Worm (Caenorhabditis elegans): ENCODE measurements around the gene nhx-4.
A peak's percentile ranks its signal among the peaks of the same experiment; 100 is the strongest.

DNA sequence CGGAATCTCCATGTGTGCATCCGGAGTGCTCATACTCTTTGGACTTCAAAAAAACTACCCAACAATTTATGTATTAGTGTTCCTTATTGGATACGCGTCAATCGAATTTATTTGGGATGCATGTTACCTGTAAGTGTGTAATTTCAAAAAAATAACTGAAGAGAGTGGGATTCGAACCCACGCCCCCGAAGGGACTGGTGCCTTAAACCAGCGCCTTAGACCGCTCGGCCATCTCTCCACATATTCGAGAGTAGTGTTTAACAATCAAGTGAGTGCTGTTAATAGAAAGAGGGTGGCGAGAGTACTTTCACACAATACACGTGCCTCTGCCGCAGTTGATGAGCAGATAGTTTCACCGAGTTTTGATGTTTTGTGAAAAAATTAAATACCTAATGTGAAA, 11.1 kb upstream of the nhx-4 start:
- TF ChIP-seq T26A5.8 (tag; optimal IDR thresholded peaks at IDR 0.05): peak; percentile 34
- TF ChIP-seq ztf-3 (GFP tag; optimal IDR thresholded peaks at IDR 0.05): peak; percentile 28
- TF ChIP-seq F57A8.1 (GFP tag; optimal IDR thresholded peaks at IDR 0.05): no peak
- peak; percentile 72 for TF ChIP-seq mxl-1 (tag; optimal IDR thresholded peaks at IDR 0.05)
- peak; percentile 69 for TF ChIP-seq D2030.7 (GFP tag; IDR thresholded peaks at IDR 0.05)

Data from whole organism, young adult.